Worm (Caenorhabditis elegans) whole organism, late embryonic: ENCODE results near the gene K03B8.14.

Experiments
- C38D4.7 ChIP-seq: fragments of 200-800 bp; sonication (Bioruptor generic); optimal IDR thresholded peaks from 2 replicates; lab custom pipeline; 2018; ENCODE audit warnings: mild to moderate bottlenecking, missing genetic modification characterization, moderate library complexity, missing compliant biosample characterization
- ceh-6 ChIP-seq: fragments of 200-800 bp; sonication (Bioruptor generic); optimal IDR thresholded peaks from 2 replicates; lab custom pipeline; 2018; ENCODE audit warnings: mild to moderate bottlenecking, missing genetic modification characterization, missing compliant biosample characterization
- elt-4 ChIP-seq: sonication (generic microtip); optimal IDR thresholded peaks from 2 replicates; lab custom pipeline; 2016; ENCODE audit warnings: missing genetic modification characterization, missing compliant biosample characterization
- eyg-1 ChIP-seq: sonication (generic microtip); optimal IDR thresholded peaks from 2 replicates; lab custom pipeline; 2016; ENCODE audit warnings: missing genotype, missing genetic modification characterization, missing compliant biosample characterization
- fkh-10 ChIP-seq: fragments of 150-350 bp; optimal IDR thresholded peaks from 2 replicates; lab custom pipeline; 2014; ENCODE audit warnings: missing biosample characterization, missing genetic modification reagents, missing genetic modification characterization
- hlh-30 ChIP-seq: sonication (generic microtip); optimal IDR thresholded peaks from 2 replicates; lab custom pipeline; 2017; ENCODE audit warnings: antibody characterized with exemption, missing genetic modification characterization, missing compliant biosample characterization; ENCODE audit not compliant: insufficient read depth
- nhr-11 ChIP-seq: fragments of 150-350 bp; optimal IDR thresholded peaks from 2 replicates; lab custom pipeline; 2014; ENCODE audit warnings: missing biosample characterization, missing genetic modification characterization
- pqm-1 ChIP-seq: sonication (generic microtip); optimal IDR thresholded peaks from 2 replicates; lab custom pipeline; 2016; ENCODE audit warnings: missing genetic modification characterization, missing compliant biosample characterization
- sdc-2 ChIP-seq: sonication (generic microtip); optimal IDR thresholded peaks from 2 replicates; lab custom pipeline; 2016; ENCODE audit warnings: missing genotype, missing genetic modification characterization, missing compliant biosample characterization
- unc-3 ChIP-seq, 2 experiments: fragments of 200-800 bp in 1 of 2; sonication (Bioruptor generic) in 1 of 2; sonication (generic microtip) in 1 of 2; conservative IDR thresholded peaks in 1 of 2; optimal IDR thresholded peaks in 1 of 2; 2 replicates each; pipeline versions ENCODE4 v1.3.6 to Lab custom; 2016 to 2022; ENCODE audit warnings: missing compliant biosample characterization in 2 of 2, missing genetic modification characterization in 2 of 2, missing genetic modification reagents in 1 of 2
- unc-55 ChIP-seq: sonication (generic microtip); optimal IDR thresholded peaks from 2 replicates; lab custom pipeline; 2017; ENCODE audit warnings: missing biosample characterization, missing genetic modification reagents, missing genetic modification characterization
- zip-5 ChIP-seq: sonication (generic microtip); optimal IDR thresholded peaks from 2 replicates; lab custom pipeline; 2016; ENCODE audit warnings: missing genetic modification characterization, missing compliant biosample characterization

- TF ChIP-seq unc-3 (GFP tag; conservative IDR thresholded peaks at IDR 0.05; lab: Robert Waterston, UW) (no peak), unc-3 (tag; optimal IDR thresholded peaks at IDR 0.05; lab: Kevin White, UChicago) (no peak), nhr-11 (tag; lab: Kevin White, UChicago) (no peak), ceh-6 (no peak), zip-5 (tag; lab: Kevin White, UChicago) (no peak), unc-55 (GFP tag; lab: Kevin White, UChicago) (no peak), pqm-1 (tag; lab: Kevin White, UChicago) (no peak), fkh-10 (GFP tag; lab: Kevin White, UChicago) (no peak), C38D4.7 (GFP tag; lab: Kevin White, UChicago) (no peak), hlh-30 (no peak), eyg-1 (no peak), sdc-2 (no peak), elt-4 (tag; lab: Kevin White, UChicago) (no peak)
Observed at ce11 chrV:11344112-11344511, 46.2 kb upstream of the K03B8.14 start.
